Worm (Caenorhabditis elegans) whole organism, mixed stage, embryonic: Measurements from ENCODE around the gene cest-31.

ENCODE experiments used
- M03D4.4 ChIP-seq: sonication (generic microtip); optimal IDR thresholded peaks from 2 replicates; lab custom pipeline; 2017; ENCODE audit warnings: mild to moderate bottlenecking, missing genetic modification characterization, missing compliant biosample characterization
- bed-3 ChIP-seq: fragments of 200-800 bp; sonication (Bioruptor generic); optimal IDR thresholded peaks from 3 replicates; lab custom pipeline; 2018; ENCODE audit warnings: mild to moderate bottlenecking, missing genetic modification characterization, moderate library complexity, missing compliant biosample characterization
- blmp-1 ChIP-seq: fragments of 150-350 bp; optimal IDR thresholded peaks from 2 replicates; lab custom pipeline; 2014; ENCODE audit warnings: missing biosample characterization, missing genetic modification characterization
- ceh-39 ChIP-seq: fragments of 150-350 bp; optimal IDR thresholded peaks from 2 replicates; lab custom pipeline; 2014; ENCODE audit warnings: missing biosample characterization, missing genetic modification characterization
- ceh-43 ChIP-seq: fragments of 200-800 bp; sonication (Bioruptor generic); optimal IDR thresholded peaks from 2 replicates; lab custom pipeline; 2018; ENCODE audit warnings: mild to moderate bottlenecking, missing genetic modification characterization, moderate library complexity, missing compliant biosample characterization
- ceh-83 ChIP-seq: fragments of 200-800 bp; sonication (Bioruptor generic); optimal IDR thresholded peaks from 2 replicates; lab custom pipeline; 2018; ENCODE audit warnings: mild to moderate bottlenecking, missing genetic modification characterization, missing compliant biosample characterization
- ces-1 ChIP-seq: fragments of 150-350 bp; optimal IDR thresholded peaks from 2 replicates; lab custom pipeline; 2014; ENCODE audit warnings: missing biosample characterization, missing genetic modification reagents, missing genetic modification characterization
- cnd-1 ChIP-seq: fragments of 200-800 bp; sonication (Bioruptor generic); optimal IDR thresholded peaks from 2 replicates; lab custom pipeline; 2018; ENCODE audit warnings: mild to moderate bottlenecking, missing genetic modification characterization, missing compliant biosample characterization
- drap-1 ChIP-seq: fragments of 200-800 bp; sonication (Bioruptor generic); optimal IDR thresholded peaks from 3 replicates; lab custom pipeline; 2018; ENCODE audit warnings: mild to moderate bottlenecking, missing genetic modification characterization, missing compliant biosample characterization
- elt-1 ChIP-seq: sonication (generic microtip); optimal IDR thresholded peaks from 2 replicates; lab custom pipeline; 2017; ENCODE audit warnings: missing genetic modification characterization, mild to moderate bottlenecking, missing compliant biosample characterization, antibody characterized with exemption, moderate library complexity, borderline replicate concordance; ENCODE audit not compliant: insufficient read depth
- elt-3 ChIP-seq: fragments of 150-350 bp; optimal IDR thresholded peaks from 2 replicates; lab custom pipeline; 2014; ENCODE audit warnings: missing biosample characterization, missing genetic modification characterization
- flh-1 ChIP-seq: fragments of 200-800 bp; sonication (Bioruptor generic); optimal IDR thresholded peaks from 2 replicates; lab custom pipeline; 2018; ENCODE audit warnings: mild to moderate bottlenecking, missing genetic modification characterization, moderate library complexity, missing compliant biosample characterization
- ham-2 ChIP-seq: fragments of 200-800 bp; sonication (Bioruptor generic); optimal IDR thresholded peaks from 2 replicates; lab custom pipeline; 2018; ENCODE audit warnings: mild to moderate bottlenecking, missing genetic modification characterization, missing compliant biosample characterization
- hlh-1 ChIP-seq: fragments of 150-350 bp; optimal IDR thresholded peaks from 2 replicates; lab custom pipeline; 2014; ENCODE audit warnings: missing biosample characterization, missing genetic modification reagents, missing genetic modification characterization
- lin-13 ChIP-seq: fragments of 150-350 bp; optimal IDR thresholded peaks from 2 replicates; lab custom pipeline; 2014; ENCODE audit warnings: missing biosample characterization, missing genetic modification characterization
- lin-32 ChIP-seq: fragments of 200-800 bp; sonication (Bioruptor generic); optimal IDR thresholded peaks from 2 replicates; lab custom pipeline; 2018; ENCODE audit warnings: mild to moderate bottlenecking, missing genetic modification characterization, missing compliant biosample characterization
- lsy-2 ChIP-seq: fragments of 150-350 bp; optimal IDR thresholded peaks from 2 replicates; lab custom pipeline; 2014; ENCODE audit warnings: missing biosample characterization, missing genetic modification characterization
- mab-5 ChIP-seq: fragments of 150-350 bp; optimal IDR thresholded peaks from 2 replicates; lab custom pipeline; 2014; ENCODE audit warnings: missing biosample characterization, missing genetic modification characterization
- mep-1 ChIP-seq: fragments of 150-350 bp; optimal IDR thresholded peaks from 2 replicates; lab custom pipeline; 2017; ENCODE audit warnings: missing biosample characterization, missing genetic modification reagents, missing genetic modification characterization, inconsistent platforms
- mls-2 ChIP-seq: sonication (generic microtip); optimal IDR thresholded peaks from 2 replicates; lab custom pipeline; 2016; ENCODE audit warnings: mild to moderate bottlenecking, missing genetic modification characterization, moderate library complexity, missing compliant biosample characterization
- nhr-12 ChIP-seq: fragments of 150-350 bp; optimal IDR thresholded peaks from 2 replicates; lab custom pipeline; 2014; ENCODE audit warnings: missing biosample characterization, missing genetic modification characterization
- nhr-2 ChIP-seq: fragments of 150-350 bp; optimal IDR thresholded peaks from 2 replicates; lab custom pipeline; 2014; ENCODE audit warnings: missing biosample characterization, missing genetic modification characterization
- nhr-237 ChIP-seq: fragments of 150-350 bp; optimal IDR thresholded peaks from 2 replicates; lab custom pipeline; 2014; ENCODE audit warnings: missing biosample characterization, missing genetic modification characterization
- nhr-28 ChIP-seq: fragments of 150-350 bp; optimal IDR thresholded peaks from 2 replicates; lab custom pipeline; 2014; ENCODE audit warnings: missing biosample characterization, missing genetic modification characterization
- nhr-76 ChIP-seq: sonication (generic microtip); optimal IDR thresholded peaks from 2 replicates; lab custom pipeline; 2017; ENCODE audit warnings: missing biosample characterization, missing genetic modification characterization
- pha-4 ChIP-seq: fragments of 150-350 bp; optimal IDR thresholded peaks from 2 replicates; lab custom pipeline; 2018; ENCODE audit warnings: missing biosample characterization, missing genetic modification reagents, missing genetic modification characterization
- sem-2 ChIP-seq: fragments of 200-800 bp; sonication (Bioruptor generic); optimal IDR thresholded peaks from 2 replicates; lab custom pipeline; 2018; ENCODE audit warnings: mild to moderate bottlenecking, missing genetic modification characterization, missing compliant biosample characterization
- snpc-4 ChIP-seq: fragments of 150-350 bp; optimal IDR thresholded peaks from 2 replicates; lab custom pipeline; 2014; ENCODE audit warnings: missing biosample characterization, missing genetic modification characterization
- sptf-1 ChIP-seq: sonication (generic microtip); optimal IDR thresholded peaks from 2 replicates; lab custom pipeline; 2017; ENCODE audit warnings: mild to moderate bottlenecking, missing genetic modification characterization, moderate library complexity, missing compliant biosample characterization
- tbx-8 ChIP-seq: fragments of 200-800 bp; sonication (Bioruptor generic); optimal IDR thresholded peaks from 2 replicates; lab custom pipeline; 2018; ENCODE audit warnings: mild to moderate bottlenecking, missing genetic modification characterization, moderate library complexity, missing compliant biosample characterization
- unc-120 ChIP-seq: sonication (generic microtip); optimal IDR thresholded peaks from 2 replicates; lab custom pipeline; 2017; ENCODE audit warnings: missing genetic modification characterization, missing compliant biosample characterization; ENCODE audit not compliant: poor library complexity, severe bottlenecking
- unc-39 ChIP-seq: fragments of 150-350 bp; optimal IDR thresholded peaks from 2 replicates; lab custom pipeline; 2014; ENCODE audit warnings: missing biosample characterization, missing genetic modification characterization
- unc-62 ChIP-seq: fragments of 150-350 bp; optimal IDR thresholded peaks from 2 replicates; lab custom pipeline; 2014; ENCODE audit warnings: missing biosample characterization, missing genetic modification reagents, missing genetic modification characterization
- zip-8 ChIP-seq: fragments of 150-350 bp; optimal IDR thresholded peaks from 2 replicates; lab custom pipeline; 2014; ENCODE audit warnings: missing biosample characterization, missing genetic modification characterization
- ztf-11 ChIP-seq: fragments of 150-350 bp; optimal IDR thresholded peaks from 2 replicates; lab custom pipeline; 2014; ENCODE audit warnings: missing biosample characterization, missing genetic modification characterization

Gene cest-31

DNA sequence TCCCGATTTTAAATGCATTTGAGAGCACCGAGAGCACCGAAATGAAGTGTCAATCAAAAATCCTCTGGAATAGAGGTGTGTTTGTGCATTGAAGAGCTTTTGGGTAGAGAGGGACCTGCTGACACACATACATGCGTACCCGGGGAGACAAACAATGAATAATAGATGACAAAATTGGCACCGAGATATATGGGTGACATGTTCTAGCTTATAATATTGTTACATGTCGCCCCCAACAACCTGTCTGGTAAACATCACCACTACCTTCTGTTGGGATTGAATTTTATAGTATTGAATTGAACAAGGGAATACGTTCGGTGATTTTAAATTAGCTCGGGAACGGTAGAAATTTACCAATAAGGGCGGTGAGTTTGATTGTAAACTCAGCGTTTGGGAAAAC, 9.7 kb downstream of the cest-31 start:
- TF ChIP-seq ces-1 (GFP tag; lab: Kevin White, UChicago) (peak; percentile 10), drap-1 (GFP tag; lab: Kevin White, UChicago) (no peak), tbx-8 (GFP tag; lab: Kevin White, UChicago) (no peak)

DNA sequence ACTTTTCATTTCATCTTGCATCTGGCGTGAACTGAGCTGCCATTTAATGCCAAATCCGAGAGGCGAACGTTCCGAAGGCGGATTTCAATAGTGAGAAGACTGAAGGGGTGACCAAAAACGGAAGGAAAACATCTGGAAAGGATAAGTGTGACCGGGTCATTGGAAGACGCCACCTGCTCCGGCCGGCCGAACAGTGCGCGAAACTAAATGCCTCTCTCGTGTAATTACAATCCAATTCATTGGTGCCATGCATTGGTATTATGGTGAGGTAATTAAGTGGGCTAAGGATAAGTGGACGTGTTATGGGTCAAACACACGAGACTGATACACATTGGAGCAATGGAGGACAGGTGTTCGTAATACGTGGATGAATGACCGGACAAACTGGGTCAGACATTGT, 10.5 kb downstream of the cest-31 start:
- TF ChIP-seq ztf-11 (tag; lab: Kevin White, UChicago) (peak; percentile 28), M03D4.4 (tag; lab: Kevin White, UChicago) (no peak), lsy-2 (tag; lab: Kevin White, UChicago) (no peak), nhr-2 (tag; lab: Kevin White, UChicago) (peak; percentile 100), cnd-1 (tag; lab: Kevin White, UChicago) (peak; percentile 76), pha-4 (tag; lab: Kevin White, UChicago) (no peak), ces-1 (GFP tag; lab: Kevin White, UChicago) (peak; percentile 72), nhr-28 (no peak), snpc-4 (tag; lab: Kevin White, UChicago) (no peak), mls-2 (tag; lab: Kevin White, UChicago) (peak; percentile 80), ceh-43 (GFP tag; lab: Kevin White, UChicago) (peak; percentile 78), nhr-237 (tag; lab: Kevin White, UChicago) (no peak), drap-1 (GFP tag; lab: Kevin White, UChicago) (no peak), elt-3 (tag; lab: Kevin White, UChicago) (no peak), flh-1 (GFP tag; lab: Kevin White, UChicago) (no peak), sem-2 (GFP tag; lab: Kevin White, UChicago) (no peak), ceh-83 (GFP tag; lab: Kevin White, UChicago) (no peak), blmp-1 (no peak), elt-1 (tag; lab: Kevin White, UChicago) (no peak), tbx-8 (GFP tag; lab: Kevin White, UChicago) (no peak), ceh-39 (tag; lab: Kevin White, UChicago) (no peak), ham-2 (GFP tag; lab: Kevin White, UChicago) (no peak), lin-13 (tag; lab: Kevin White, UChicago) (no peak), sptf-1 (peak; percentile 36), unc-39 (tag; lab: Kevin White, UChicago) (no peak), nhr-12 (no peak), unc-120 (tag; lab: Kevin White, UChicago) (no peak), zip-8 (no peak), mep-1 (tag; lab: Kevin White, UChicago) (no peak), lin-32 (peak; percentile 98), bed-3 (no peak), nhr-76 (tag; lab: Kevin White, UChicago) (no peak), unc-62 (GFP tag; lab: Kevin White, UChicago) (no peak), mab-5 (tag; lab: Kevin White, UChicago) (no peak), hlh-1 (tag; lab: Kevin White, UChicago) (no peak)

DNA sequence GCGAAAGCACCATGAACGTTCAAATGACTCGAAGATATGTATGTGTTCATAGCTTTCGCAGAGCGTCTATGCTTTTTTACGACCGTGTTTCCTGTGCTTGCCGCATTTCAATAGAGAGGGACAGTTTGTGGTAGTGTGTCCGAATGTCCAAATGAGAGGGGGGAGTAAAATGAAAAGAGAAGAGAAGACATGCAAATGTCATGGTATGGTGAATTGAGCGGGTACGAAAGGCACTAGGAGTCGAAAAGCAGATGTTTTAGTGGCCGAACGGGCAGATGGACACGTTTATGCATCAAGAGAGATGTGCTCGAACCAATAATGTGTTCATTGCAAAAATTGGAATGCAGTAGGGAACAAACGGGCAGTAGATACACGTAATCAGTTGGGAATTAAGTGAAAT, 11.4 kb downstream of the cest-31 start:
- TF ChIP-seq nhr-2 (tag; lab: Kevin White, UChicago) (peak; percentile 59), sptf-1 (no peak), nhr-76 (tag; lab: Kevin White, UChicago) (no peak), flh-1 (GFP tag; lab: Kevin White, UChicago) (no peak), lin-13 (tag; lab: Kevin White, UChicago) (no peak), unc-62 (GFP tag; lab: Kevin White, UChicago) (no peak), cnd-1 (tag; lab: Kevin White, UChicago) (peak; percentile 20), snpc-4 (tag; lab: Kevin White, UChicago) (no peak), blmp-1 (no peak), nhr-28 (no peak), sem-2 (GFP tag; lab: Kevin White, UChicago) (no peak), bed-3 (no peak), ham-2 (GFP tag; lab: Kevin White, UChicago) (no peak), ceh-83 (GFP tag; lab: Kevin White, UChicago) (no peak), tbx-8 (GFP tag; lab: Kevin White, UChicago) (no peak), lin-32 (peak; percentile 60), pha-4 (tag; lab: Kevin White, UChicago) (no peak), elt-3 (tag; lab: Kevin White, UChicago) (no peak), unc-39 (tag; lab: Kevin White, UChicago) (no peak), nhr-237 (tag; lab: Kevin White, UChicago) (no peak), lsy-2 (tag; lab: Kevin White, UChicago) (no peak), mls-2 (tag; lab: Kevin White, UChicago) (no peak), nhr-12 (no peak), mab-5 (tag; lab: Kevin White, UChicago) (no peak), mep-1 (tag; lab: Kevin White, UChicago) (no peak), ztf-11 (tag; lab: Kevin White, UChicago) (no peak)
